Worm (Caenorhabditis elegans): ENCODE data around the gene W07G4.8.

ce11 chrV:13018233-13018632, 31.1 kb downstream of the W07G4.8 start:
- TF ChIP-seq lin-39 (tag; optimal IDR thresholded peaks at IDR 0.05), result no peak
- no peak for TF ChIP-seq D1046.2 (GFP tag; IDR thresholded peaks at IDR 0.05)
